Fruit fly (Drosophila melanogaster): Measurements from ENCODE around the gene Vml.

Gene Vml

DNA sequence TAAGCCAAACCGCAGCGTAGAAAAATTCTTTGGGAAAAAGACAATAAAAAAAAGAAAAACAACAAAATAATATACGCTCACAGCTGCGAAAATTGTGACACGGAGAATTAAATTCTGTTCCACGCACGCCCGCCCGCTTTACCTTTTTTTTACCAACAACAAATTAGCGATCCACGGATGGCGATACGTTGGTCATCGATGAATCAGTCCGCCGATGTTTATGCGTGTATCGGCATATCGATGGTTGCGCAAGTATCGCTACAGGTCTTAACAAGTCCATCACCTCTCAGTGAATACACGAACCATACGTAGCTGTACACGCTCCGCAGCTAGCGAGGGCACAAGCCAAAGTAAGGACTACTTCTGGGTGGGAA is 5.1 kb upstream of the Vml start, which contains the start of gene CG2924 (continued):
- TF ChIP-seq her (GFP tag; optimal IDR thresholded peaks at IDR 0.05): peak; percentile 71
- TF ChIP-seq gsb-n (tag; optimal IDR thresholded peaks at IDR 0.05): peak; percentile 51
- no peak for TF ChIP-seq HHEX (GFP tag; optimal IDR thresholded peaks at IDR 0.05)
- no peak for TF ChIP-seq Spps (tag; optimal IDR thresholded peaks at IDR 0.05)
- TF ChIP-seq Hr3 (GFP tag; optimal IDR thresholded peaks at IDR 0.05): peak; percentile 44
- peak; percentile 36 for TF ChIP-seq CG13296 (GFP tag; optimal IDR thresholded peaks at IDR 0.05)
- peak; percentile 56; the same call in 1 of the 2 replicates for TF ChIP-seq cas (GFP tag; IDR thresholded peaks at IDR 0.05)
- no peak for TF ChIP-seq tup (GFP tag; optimal IDR thresholded peaks at IDR 0.05)
- no peak for TF ChIP-seq ap (GFP tag; IDR thresholded peaks at IDR 0.05)
- peak; percentile 88 for TF ChIP-seq Aef1 (GFP tag; IDR thresholded peaks at IDR 0.05)
- peak; percentile 96 for TF ChIP-seq CG2129 (GFP tag; IDR thresholded peaks at IDR 0.05; ENCODE audit: partially characterized antibody)
- TF ChIP-seq ase (GFP tag; IDR thresholded peaks at IDR 0.05): no peak
- peak; percentile 54 for TF ChIP-seq exex (tag; optimal IDR thresholded peaks at IDR 0.05)
- TF ChIP-seq sima (GFP tag; optimal IDR thresholded peaks at IDR 0.05): no peak
- TF ChIP-seq CG33213 (GFP tag; optimal IDR thresholded peaks at IDR 0.05): peak; percentile 83
- peak; percentile 39; the same call in 1 of the 2 replicates for TF ChIP-seq CG11085 (GFP tag; IDR thresholded peaks at IDR 0.05)
- TF ChIP-seq psq (GFP tag; optimal IDR thresholded peaks at IDR 0.05): no peak
- TF ChIP-seq CG1602 (GFP tag; optimal IDR thresholded peaks at IDR 0.05): peak; percentile 38
- TF ChIP-seq dati (GFP tag; IDR thresholded peaks at IDR 0.05): no peak
- 0 out of 2 replicates have a peak, but pooled peaks have one; percentile 37 for TF ChIP-seq CG16779 (GFP tag; IDR thresholded peaks at IDR 0.05)
- peak; percentile 61 for TF ChIP-seq Dek (tag; optimal IDR thresholded peaks at IDR 0.05)
- TF ChIP-seq CG18764 (GFP tag; optimal IDR thresholded peaks at IDR 0.05): peak; percentile 21
- TF ChIP-seq Mes4 (GFP tag; optimal IDR thresholded peaks at IDR 0.05): peak; percentile 42
- TF ChIP-seq nerfin-2 (GFP tag; IDR thresholded peaks at IDR 0.05; ENCODE audit: partially characterized antibody): peak; percentile 98
- no peak for TF ChIP-seq sim (GFP tag; IDR thresholded peaks at IDR 0.05)
- TF ChIP-seq B-H2 (GFP tag; optimal IDR thresholded peaks at IDR 0.05): peak; percentile 69
- TF ChIP-seq MESR4 (GFP tag; optimal IDR thresholded peaks at IDR 0.05): peak; percentile 62
- no peak for TF ChIP-seq fru (optimal IDR thresholded peaks at IDR 0.05)
- TF ChIP-seq CG2712 (tag; optimal IDR thresholded peaks at IDR 0.05): peak; percentile 53
- TF ChIP-seq CG11696 (GFP tag; IDR thresholded peaks at IDR 0.05): no peak
- 0 out of 2 replicates have a peak, but pooled peaks have one; percentile 48 for TF ChIP-seq ara (GFP tag; IDR thresholded peaks at IDR 0.05)
- peak; percentile 76; the same call in 2 of the 3 replicates for TF ChIP-seq CG11560 (tag; IDR thresholded peaks at IDR 0.05)
- TF ChIP-seq fd102C (GFP tag; optimal IDR thresholded peaks at IDR 0.05): no peak
- TF ChIP-seq danr (GFP tag; IDR thresholded peaks at IDR 0.05): no peak
- TF ChIP-seq Fer2 (tag; optimal IDR thresholded peaks at IDR 0.05): peak; percentile 4
- TF ChIP-seq ssp (GFP tag; IDR thresholded peaks at IDR 0.05): peak; percentile 66
- TF ChIP-seq Bteb2 (GFP tag; optimal IDR thresholded peaks at IDR 0.05): peak; percentile 50
- peak; percentile 93 for TF ChIP-seq CG1603 (tag; optimal IDR thresholded peaks at IDR 0.05)
- no peak for TF ChIP-seq Gsc (GFP tag; IDR thresholded peaks at IDR 0.05)
- TF ChIP-seq croc (GFP tag; conservative IDR thresholded peaks at IDR 0.05): no peak
- peak; percentile 83 for TF ChIP-seq CG12659 (GFP tag; optimal IDR thresholded peaks at IDR 0.05)
- peak; percentile 97 for TF ChIP-seq pita (GFP tag; optimal IDR thresholded peaks at IDR 0.05)
- peak; percentile 86 for TF ChIP-seq mam (GFP tag; optimal IDR thresholded peaks at IDR 0.05)
- TF ChIP-seq CG10366 (GFP tag; IDR thresholded peaks at IDR 0.05): peak; percentile 49
- peak; percentile 73 for TF ChIP-seq CG3847 (GFP tag; IDR thresholded peaks at IDR 0.05)
- TF ChIP-seq CG30403 (GFP tag; optimal IDR thresholded peaks at IDR 0.05): peak; percentile 52
- TF ChIP-seq Blimp-1 (GFP tag; optimal IDR thresholded peaks at IDR 0.05): peak; percentile 24
- TF ChIP-seq CG1024 (GFP tag; IDR thresholded peaks at IDR 0.05): peak; percentile 50; the same call in 1 of the 2 replicates
- peak; percentile 100 for TF ChIP-seq Bgb (GFP tag; IDR thresholded peaks at IDR 0.05; ENCODE audit: partially characterized antibody)
- peak; percentile 59 for TF ChIP-seq ind (GFP tag; optimal IDR thresholded peaks at IDR 0.05)
- TF ChIP-seq Sin3A (optimal IDR thresholded peaks at IDR 0.05): peak; percentile 73
- no peak for TF ChIP-seq H2.0 (GFP tag; IDR thresholded peaks at IDR 0.05)

Data from whole organism, embryonic.